Worm (Caenorhabditis elegans): ENCODE data around the gene F29B9.7.

ce11 chrIV:4602565-4602964 lies 47.0 kb upstream of the F29B9.7 start, which contains the start of gene F19C7.4:
- no peak for TF ChIP-seq nhr-11 (tag; optimal IDR thresholded peaks at IDR 0.05)
- TF ChIP-seq dpl-1 (GFP tag; optimal IDR thresholded peaks at IDR 0.05) = no peak
- TF ChIP-seq fkh-8 (tag; optimal IDR thresholded peaks at IDR 0.05) = no peak
- TF ChIP-seq pag-3 (tag; optimal IDR thresholded peaks at IDR 0.05; ENCODE audit: borderline replicate concordance, insufficient read depth) = no peak
- no peak for TF ChIP-seq hlh-17 (GFP tag; optimal IDR thresholded peaks at IDR 0.05; ENCODE audit: borderline replicate concordance)
- no peak for TF ChIP-seq nhr-12 (tag; optimal IDR thresholded peaks at IDR 0.05)
- no peak for TF ChIP-seq snpc-4 (tag; optimal IDR thresholded peaks at IDR 0.05)
- no peak for TF ChIP-seq unc-130 (tag; optimal IDR thresholded peaks at IDR 0.05)
- no peak for TF ChIP-seq mep-1 (tag; optimal IDR thresholded peaks at IDR 0.05)
- no peak for TF ChIP-seq ets-5 (GFP tag; IDR thresholded peaks at IDR 0.05)
